Worm (Caenorhabditis elegans) whole organism, late embryonic: Measurements from ENCODE around the gene flp-21.

Experiments used
- dmd-4 ChIP-seq: sonication (generic microtip); optimal IDR thresholded peaks from 2 replicates; lab custom pipeline; 2016; ENCODE audit warnings: borderline replicate concordance, missing genetic modification characterization, missing compliant biosample characterization
- lim-6 ChIP-seq: sonication (generic microtip); optimal IDR thresholded peaks from 2 replicates; lab custom pipeline; 2016; ENCODE audit warnings: missing genetic modification characterization, missing compliant biosample characterization
- mec-3 ChIP-seq: sonication (generic microtip); optimal IDR thresholded peaks from 2 replicates; lab custom pipeline; 2016; ENCODE audit warnings: borderline replicate concordance, missing genetic modification characterization, missing compliant biosample characterization
- pqm-1 ChIP-seq: sonication (generic microtip); optimal IDR thresholded peaks from 2 replicates; lab custom pipeline; 2016; ENCODE audit warnings: missing genetic modification characterization, missing compliant biosample characterization

DNA sequence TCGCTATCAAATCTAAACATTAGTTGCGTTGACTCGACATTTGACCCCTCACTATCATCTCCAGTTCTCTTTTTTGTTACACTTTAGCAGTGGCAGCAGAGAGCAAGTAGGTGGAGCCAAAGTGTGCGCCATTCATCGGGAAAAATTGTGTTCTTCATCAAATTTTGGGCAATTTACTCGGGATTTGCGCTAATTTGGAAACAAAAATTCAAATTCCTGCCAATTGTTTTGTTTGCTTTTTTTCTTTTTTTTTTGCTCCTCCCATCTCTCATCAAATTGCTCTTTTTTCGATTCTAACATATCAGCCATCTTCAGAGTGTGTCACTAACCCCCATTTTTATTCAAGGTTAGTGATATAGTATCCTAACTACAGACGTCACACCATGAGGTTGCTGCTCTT lies 33.8 kb downstream of the flp-21 start, which contains the start of gene mig-6:
- TF ChIP-seq dmd-4 (tag; lab: Kevin White, UChicago), result no peak
- no peak for TF ChIP-seq pqm-1 (tag; lab: Kevin White, UChicago)
- TF ChIP-seq lim-6 (tag; lab: Kevin White, UChicago), result no peak
- no peak for TF ChIP-seq mec-3 (tag; lab: Kevin White, UChicago)
